Worm (Caenorhabditis elegans) whole organism, young adult: ENCODE results near the gene F13E9.13.

Experiments used
- C17E4.6 ChIP-seq: fragments of 200-800 bp; sonication (Bioruptor generic); IDR thresholded peaks from 2 replicates; pipeline ENCODE4 v1.3.6; 2022; ENCODE audit warnings: missing genetic modification reagents, missing genetic modification characterization, missing compliant biosample characterization
- ama-1 ChIP-seq, 3 experiments: fragments of 150-350 bp in 1 of 3; sonication (generic microtip) in 2 of 3; optimal IDR thresholded peaks; 2 replicates each; lab custom pipeline; 2014 to 2018; ENCODE audit warnings: missing biosample characterization in 2 of 3, missing genetic modification characterization in 2 of 3, missing genetic modification reagents in 2 of 3
- egl-44 ChIP-seq: fragments of 200-800 bp; sonication (Bioruptor generic); IDR thresholded peaks from 2 replicates; pipeline ENCODE4 v1.3.6; 2022; ENCODE audit warnings: missing genetic modification reagents, missing genetic modification characterization, missing compliant biosample characterization

DNA sequence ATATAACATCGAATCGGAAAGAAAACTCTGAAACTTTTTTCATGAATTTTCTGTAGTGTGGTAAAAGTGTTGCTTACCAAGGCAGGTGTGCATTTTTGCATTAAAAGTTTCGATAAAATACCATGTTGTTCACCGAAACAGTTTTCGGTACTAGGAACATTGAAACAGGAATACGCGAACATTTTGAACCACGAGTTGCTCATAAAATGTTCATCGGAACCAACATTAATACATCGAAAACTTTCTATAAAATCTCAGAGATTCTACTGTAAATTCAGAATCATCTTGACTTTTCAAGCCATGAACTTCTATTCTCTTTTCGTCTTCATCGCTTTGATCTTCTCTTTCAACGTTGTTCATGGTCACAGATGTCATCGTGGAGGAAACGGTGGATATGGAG lies 1.1 kb upstream of the F13E9.13 start, which contains the start of gene fipr-15:
- TF ChIP-seq ama-1 (optimal IDR thresholded peaks at IDR 0.05; lab: Kevin White, UChicago) (no peak), ama-1 (GFP tag; optimal IDR thresholded peaks at IDR 0.05; lab: Kevin White, UChicago) (no peak), C17E4.6 (no peak), egl-44 (no peak)
